Worm (Caenorhabditis elegans) whole organism, L2 larva: ENCODE measurements around the gene cyp-13A5.

Experiments used
- C34F6.9 ChIP-seq: fragments of 150-350 bp; optimal IDR thresholded peaks from 2 replicates; lab custom pipeline; 2014; ENCODE audit warnings: missing biosample characterization, missing genetic modification characterization
- ceh-16 ChIP-seq: fragments of 150-350 bp; optimal IDR thresholded peaks from 2 replicates; lab custom pipeline; 2014; ENCODE audit warnings: missing biosample characterization, missing genetic modification characterization
- elt-3 ChIP-seq: sonication (generic microtip); optimal IDR thresholded peaks from 2 replicates; lab custom pipeline; 2017; ENCODE audit warnings: missing biosample characterization, missing genetic modification characterization
- lin-13 ChIP-seq: fragments of 150-350 bp; optimal IDR thresholded peaks from 2 replicates; lab custom pipeline; 2014; ENCODE audit warnings: missing biosample characterization, missing genetic modification reagents, missing genetic modification characterization
- lsy-2 ChIP-seq, 2 experiments: fragments of 150-350 bp in 1 of 2; sonication (generic microtip) in 1 of 2; optimal IDR thresholded peaks; 2 replicates each; lab custom pipeline; 2014 to 2017; ENCODE audit warnings: missing biosample characterization in 2 of 2, missing genetic modification characterization in 2 of 2
- mdl-1 ChIP-seq, 2 experiments: fragments of 150-350 bp in 1 of 2; sonication (generic microtip) in 1 of 2; optimal IDR thresholded peaks; 2 replicates each; lab custom pipeline; 2017; ENCODE audit warnings: missing biosample characterization in 2 of 2, missing genetic modification characterization in 2 of 2
- nhr-10 ChIP-seq: sonication (generic microtip); optimal IDR thresholded peaks from 2 replicates; lab custom pipeline; 2017; ENCODE audit warnings: missing biosample characterization, missing genetic modification characterization
- nhr-77 ChIP-seq: fragments of 150-350 bp; optimal IDR thresholded peaks from 2 replicates; lab custom pipeline; 2014; ENCODE audit warnings: missing biosample characterization, missing genetic modification characterization
- sem-4 ChIP-seq: fragments of 150-350 bp; optimal IDR thresholded peaks from 2 replicates; lab custom pipeline; 2014; ENCODE audit warnings: missing biosample characterization, missing genetic modification reagents, missing genetic modification characterization
- ztf-4 ChIP-seq: fragments of 150-350 bp; optimal IDR thresholded peaks from 2 replicates; lab custom pipeline; 2014; ENCODE audit warnings: missing biosample characterization, missing genetic modification characterization

DNA sequence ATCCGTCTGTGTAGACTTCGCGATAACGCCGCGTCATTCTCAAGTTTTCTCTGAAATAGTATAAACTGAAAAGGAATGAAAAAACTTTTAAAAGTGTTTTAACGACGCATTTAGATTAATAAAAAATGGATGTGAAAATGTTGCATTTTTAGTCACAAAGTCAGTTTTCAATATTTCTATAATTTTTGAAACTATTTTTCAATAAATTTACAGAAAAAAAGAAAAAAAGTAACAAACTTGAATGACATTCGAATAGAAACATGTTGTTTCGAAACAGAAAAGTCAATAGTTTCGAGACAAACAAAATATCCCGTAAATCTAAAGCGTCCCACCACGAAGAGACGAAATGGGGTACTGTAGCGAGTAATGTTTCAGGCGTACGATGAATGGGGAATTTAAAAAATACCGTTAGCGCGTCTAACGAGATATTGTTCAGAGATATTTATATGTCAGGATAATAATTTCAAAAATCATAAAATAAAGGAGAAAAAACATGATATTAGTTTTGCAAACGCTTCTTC, 41.9 kb upstream of the cyp-13A5 start, which contains the start of gene rnh-1.2:
- TF ChIP-seq C34F6.9, result no peak
- no peak for TF ChIP-seq lin-13
- no peak for TF ChIP-seq ztf-4 (tag; lab: Kevin White, UChicago)
- TF ChIP-seq ceh-16 (tag; lab: Kevin White, UChicago), result no peak
- TF ChIP-seq nhr-10, result no peak
- TF ChIP-seq sem-4, result no peak
- TF ChIP-seq lsy-2 (tag; optimal IDR thresholded peaks at IDR 0.05; lab: Kevin White, UChicago), result no peak
- no peak for TF ChIP-seq elt-3
- TF ChIP-seq mdl-1 (tag; optimal IDR thresholded peaks at IDR 0.05; lab: Kevin White, UChicago), result no peak
- no peak for TF ChIP-seq nhr-77 (tag; lab: Kevin White, UChicago)
